Worm (Caenorhabditis elegans) whole organism, L4/young adult: ENCODE data around the gene T04H1.13.

Source experiments
- W03F9.2 ChIP-seq: fragments of 150-350 bp; optimal IDR thresholded peaks from 2 replicates; lab custom pipeline; 2014; ENCODE audit warnings: missing biosample characterization, missing genetic modification characterization
- dao-5 ChIP-seq: sonication (generic microtip); optimal IDR thresholded peaks from 2 replicates; lab custom pipeline; 2016; ENCODE audit warnings: missing genotype, missing genetic modification characterization, moderate library complexity, missing compliant biosample characterization
- him-1 ChIP-seq: sonication (generic microtip); optimal IDR thresholded peaks from 2 replicates; lab custom pipeline; 2016; ENCODE audit warnings: missing genotype, missing genetic modification reagents, missing genetic modification characterization, missing compliant biosample characterization

- no peak for TF ChIP-seq dao-5 (tag; lab: Kevin White, UChicago)
- TF ChIP-seq him-1 (tag; lab: Kevin White, UChicago), result no peak
- no peak for TF ChIP-seq W03F9.2
Measured at ce11 chrV:12281508-12281907, 36.7 kb upstream of the T04H1.13 start.
